Fruit fly (Drosophila melanogaster): Measurements from ENCODE around the gene CG13299.

dm6 chr3L:6262644-6263404 lies 30.7 kb upstream of the CG13299 start, which contains the start of gene Ldh:
- TF ChIP-seq Dll (optimal IDR thresholded peaks at IDR 0.05) = peak; percentile 61
- no peak for TF ChIP-seq CG8478 (optimal IDR thresholded peaks at IDR 0.05)

All from whole organism.